Worm (Caenorhabditis elegans): ENCODE data around the gene npp-21.

DNA sequence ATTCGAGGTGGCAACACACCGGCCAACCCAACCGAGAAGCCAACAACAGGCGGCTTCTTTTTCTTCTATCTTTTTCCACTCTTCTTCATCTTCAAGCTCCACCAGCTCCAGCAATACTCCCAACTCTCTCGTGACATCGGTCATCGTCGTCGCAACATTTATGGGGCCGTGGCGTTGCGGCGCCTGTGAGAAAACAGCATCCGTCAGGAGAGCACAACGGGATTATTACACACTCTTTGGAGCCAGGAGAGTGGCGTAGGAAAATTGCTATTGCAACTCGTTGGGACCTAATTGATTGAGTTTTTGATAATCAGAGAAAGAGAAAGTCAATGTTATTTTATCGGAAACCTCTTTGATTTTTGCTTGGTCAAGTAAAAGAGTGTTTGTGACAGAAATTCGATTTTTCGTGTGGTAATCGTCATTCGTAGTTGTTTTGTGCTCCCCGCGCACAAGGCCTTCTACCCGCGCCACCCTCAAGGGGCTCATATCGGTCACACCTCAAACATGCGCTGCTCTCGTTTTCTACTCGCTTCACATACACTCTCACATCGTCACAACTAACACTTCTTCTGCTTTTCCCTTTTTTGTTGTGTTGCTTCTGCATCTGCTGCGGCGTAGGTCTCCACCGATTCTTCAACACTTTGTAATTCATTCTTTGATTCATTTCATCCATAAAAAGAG, 40.8 kb downstream of the npp-21 start:
- TF ChIP-seq zip-2 (tag; optimal IDR thresholded peaks at IDR 0.05) (no peak), nhr-77 (tag; optimal IDR thresholded peaks at IDR 0.05) (no peak), F49E8.2 (tag; optimal IDR thresholded peaks at IDR 0.05; ENCODE audit: borderline replicate concordance) (no peak), dpl-1 (GFP tag; optimal IDR thresholded peaks at IDR 0.05) (no peak), ama-1 (optimal IDR thresholded peaks at IDR 0.05) (no peak)
